Fruit fly (Drosophila melanogaster): Measurements from ENCODE around the gene CG17544.

Gene CG17544

dm6 chr2L:19415859-19416258 is 17.6 kb upstream of the CG17544 start (continued):
- TF ChIP-seq CG13424 (tag; optimal IDR thresholded peaks at IDR 0.05) (no peak), Meics (GFP tag; optimal IDR thresholded peaks at IDR 0.05) (peak; percentile 49), Trl (optimal IDR thresholded peaks at IDR 0.05) (no peak), Trl (GFP tag; optimal IDR thresholded peaks at IDR 0.05) (no peak), Nf-YC (tag; optimal IDR thresholded peaks at IDR 0.05) (peak; percentile 4), Ada2b (GFP tag; IDR thresholded peaks at IDR 0.05) (0 out of 2 replicates have a peak, but pooled peaks have one; percentile 7), Atf3 (GFP tag; optimal IDR thresholded peaks at IDR 0.05) (no peak), Kr (GFP tag; optimal IDR thresholded peaks at IDR 0.05) (no peak), HmgZ (tag; optimal IDR thresholded peaks at IDR 0.05) (peak; percentile 14), pnt (GFP tag; optimal IDR thresholded peaks at IDR 0.05) (no peak), scrt (GFP tag; optimal IDR thresholded peaks at IDR 0.05) (no peak), CoRest (tag; optimal IDR thresholded peaks at IDR 0.05) (peak; percentile 49), CG9817 (tag; optimal IDR thresholded peaks at IDR 0.05) (peak; percentile 47), Lhr (GFP tag; optimal IDR thresholded peaks at IDR 0.05) (no peak), CG4707 (GFP tag; optimal IDR thresholded peaks at IDR 0.05) (no peak), ato (GFP tag; IDR thresholded peaks at IDR 0.05; ENCODE audit: partially characterized antibody) (no peak), CG32532 (GFP tag; IDR thresholded peaks at IDR 0.05) (peak; percentile 53; the same call in 1 of the 2 replicates), fd96Cb (tag; optimal IDR thresholded peaks at IDR 0.05) (no peak), CG11696 (GFP tag; IDR thresholded peaks at IDR 0.05) (no peak), CG14014 (GFP tag; IDR thresholded peaks at IDR 0.05) (peak; percentile 45; the same call in 1 of the 2 replicates), CG17385 (GFP tag; optimal IDR thresholded peaks at IDR 0.05) (no peak)

- no peak for TF ChIP-seq tx (GFP tag; optimal IDR thresholded peaks at IDR 0.05)
- no peak for TF ChIP-seq Oaz (GFP tag; IDR thresholded peaks at IDR 0.05)
- TF ChIP-seq Pdp1 (GFP tag; optimal IDR thresholded peaks at IDR 0.05) = peak in 1 of 2 experiments; percentile 53
- TF ChIP-seq cas (GFP tag; IDR thresholded peaks at IDR 0.05) = no peak
- TF ChIP-seq CG9727 (GFP tag; optimal IDR thresholded peaks at IDR 0.05) = no peak
- TF ChIP-seq bbx (GFP tag; IDR thresholded peaks at IDR 0.05; ENCODE audit: partially characterized antibody) = no peak
- no peak for TF ChIP-seq CG13296 (GFP tag; optimal IDR thresholded peaks at IDR 0.05)
- TF ChIP-seq sug (tag; optimal IDR thresholded peaks at IDR 0.05) = no peak
- TF ChIP-seq Max (GFP tag; optimal IDR thresholded peaks at IDR 0.05) = no peak
- TF ChIP-seq Gsc (GFP tag; IDR thresholded peaks at IDR 0.05) = no peak
- TF ChIP-seq MBD-R2 (GFP tag; IDR thresholded peaks at IDR 0.05) = no peak
- TF ChIP-seq TFAM (GFP tag; optimal IDR thresholded peaks at IDR 0.05) = no peak
- TF ChIP-seq Jarid2 (GFP tag; optimal IDR thresholded peaks at IDR 0.05) = no peak
- TF ChIP-seq jigr1 (GFP tag; IDR thresholded peaks at IDR 0.05) = no peak
- TF ChIP-seq ham (GFP tag; IDR thresholded peaks at IDR 0.05) = no peak
- no peak for TF ChIP-seq CG1603 (tag; optimal IDR thresholded peaks at IDR 0.05)
- no peak for TF ChIP-seq Dp (GFP tag; optimal IDR thresholded peaks at IDR 0.05)
- no peak for TF ChIP-seq odd (GFP tag; optimal IDR thresholded peaks at IDR 0.05)
- TF ChIP-seq dan (GFP tag; IDR thresholded peaks at IDR 0.05) = no peak
- no peak for TF ChIP-seq CG15601 (tag; optimal IDR thresholded peaks at IDR 0.05)
- TF ChIP-seq nom (GFP tag; optimal IDR thresholded peaks at IDR 0.05) = no peak
- no peak for TF ChIP-seq CG4820 (GFP tag; optimal IDR thresholded peaks at IDR 0.05)
- TF ChIP-seq CG15011 (GFP tag; optimal IDR thresholded peaks at IDR 0.05) = no peak
- peak; percentile 19 for TF ChIP-seq stwl (tag; optimal IDR thresholded peaks at IDR 0.05)
- no peak for TF ChIP-seq CG31441 (GFP tag; IDR thresholded peaks at IDR 0.05)
- no peak for TF ChIP-seq Hsf (GFP tag; optimal IDR thresholded peaks at IDR 0.05)
- TF ChIP-seq CG8290 (GFP tag; optimal IDR thresholded peaks at IDR 0.05) = no peak
- TF ChIP-seq CG8290 (tag; optimal IDR thresholded peaks at IDR 0.05) = no peak
- no peak for TF ChIP-seq pho (GFP tag; optimal IDR thresholded peaks at IDR 0.05)
- TF ChIP-seq nmo (GFP tag; optimal IDR thresholded peaks at IDR 0.05) = no peak
- TF ChIP-seq Dip3 (GFP tag; optimal IDR thresholded peaks at IDR 0.05) = no peak
- peak; percentile 89 for TF ChIP-seq CG4360 (GFP tag; IDR thresholded peaks at IDR 0.05)
Measured at dm6 chr2L:19415133-19415532, 16.8 kb upstream of the CG17544 start.
